Fruit fly (Drosophila melanogaster): ENCODE measurements around the gene ebd1.
A peak's percentile ranks its signal among the peaks of the same experiment; 100 is the strongest.

- TF ChIP-seq kay (GFP tag; ENCODE audit: borderline replicate concordance) (no peak), CG14711 (tag; optimal IDR thresholded peaks at IDR 0.05) (peak; percentile 91), CG7101 (tag; optimal IDR thresholded peaks at IDR 0.05) (peak; percentile 66), CG7045 (GFP tag; optimal IDR thresholded peaks at IDR 0.05) (peak; percentile 42), CG1620 (GFP tag; optimal IDR thresholded peaks at IDR 0.05) (peak; percentile 72), toe (GFP tag; optimal IDR thresholded peaks at IDR 0.05) (peak; percentile 42), Hr96 (GFP tag; optimal IDR thresholded peaks at IDR 0.05) (no peak), tj (GFP tag; optimal IDR thresholded peaks at IDR 0.05) (peak; percentile 15), CG5204 (GFP tag; optimal IDR thresholded peaks at IDR 0.05) (peak; percentile 35), pad (GFP tag; optimal IDR thresholded peaks at IDR 0.05) (peak; percentile 47), cnc (optimal IDR thresholded peaks at IDR 0.05) (no peak), cic (GFP tag; optimal IDR thresholded peaks at IDR 0.05) (peak; percentile 41)
Observed at dm6 chr3L:681793-682369, 3.5 kb downstream of the ebd1 start.
